Worm (Caenorhabditis elegans) whole organism, young adult: Measurements from ENCODE around the gene F28H7.7.

Source experiments
- B0019.2 ChIP-seq: fragments of 200-800 bp; sonication (Bioruptor generic); conservative IDR thresholded peaks from 2 replicates; pipeline ENCODE4 v1.3.6; 2022; ENCODE audit warnings: missing genetic modification reagents, missing genetic modification characterization, missing compliant biosample characterization
- B0261.1 ChIP-seq: sonication (generic microtip); optimal IDR thresholded peaks from 2 replicates; lab custom pipeline; 2016; ENCODE audit warnings: mild to moderate bottlenecking, missing genetic modification characterization, moderate library complexity, missing compliant biosample characterization
- F10E7.11 ChIP-seq: sonication (generic microtip); optimal IDR thresholded peaks from 2 replicates; lab custom pipeline; 2017; ENCODE audit warnings: mild to moderate bottlenecking, missing genetic modification characterization, moderate library complexity, missing compliant biosample characterization
- F37B4.10 ChIP-seq: fragments of 200-800 bp; sonication (Bioruptor generic); IDR thresholded peaks from 2 replicates; pipeline ENCODE4 v1.3.6; 2022; ENCODE audit warnings: missing genetic modification characterization, missing compliant biosample characterization
- F39B2.1 ChIP-seq: fragments of 200-800 bp; sonication (Bioruptor generic); IDR thresholded peaks from 2 replicates; pipeline ENCODE4 v1.3.6; 2022; ENCODE audit warnings: missing genetic modification reagents, missing genetic modification characterization, missing compliant biosample characterization
- F49E8.2 ChIP-seq: sonication (generic microtip); optimal IDR thresholded peaks from 3 replicates; lab custom pipeline; 2017; ENCODE audit warnings: missing genetic modification characterization, mild to moderate bottlenecking, missing compliant biosample characterization, antibody characterized with exemption, moderate library complexity; ENCODE audit not compliant: insufficient read depth
- F52B5.7 ChIP-seq: sonication (generic microtip); optimal IDR thresholded peaks from 2 replicates; lab custom pipeline; 2016; ENCODE audit warnings: mild to moderate bottlenecking, missing genetic modification characterization, missing compliant biosample characterization
- F57C9.4 ChIP-seq: sonication (generic microtip); optimal IDR thresholded peaks from 2 replicates; lab custom pipeline; 2017; ENCODE audit warnings: mild to moderate bottlenecking, missing genetic modification characterization, missing compliant biosample characterization
- K11D2.4 ChIP-seq: fragments of 200-800 bp; sonication (Bioruptor generic); IDR thresholded peaks from 2 replicates; pipeline ENCODE4 v1.3.6; 2022; ENCODE audit warnings: missing genetic modification reagents, missing genetic modification characterization, missing compliant biosample characterization
- K12H6.12 ChIP-seq: fragments of 200-800 bp; sonication (Bioruptor generic); optimal IDR thresholded peaks from 2 replicates; lab custom pipeline; 2018; ENCODE audit warnings: mild to moderate bottlenecking, missing genetic modification characterization, missing compliant biosample characterization
- T26A5.8 ChIP-seq: sonication (generic microtip); optimal IDR thresholded peaks from 2 replicates; lab custom pipeline; 2016; ENCODE audit warnings: missing genetic modification characterization, missing compliant biosample characterization
- Y53G8AR.9 ChIP-seq: fragments of 200-800 bp; sonication (Bioruptor generic); conservative IDR thresholded peaks from 2 replicates; pipeline ENCODE4 v1.3.6; 2022; ENCODE audit warnings: missing genetic modification reagents, missing genetic modification characterization, missing compliant biosample characterization
- Y79H2A.3 ChIP-seq: fragments of 200-800 bp; sonication (Bioruptor generic); conservative IDR thresholded peaks from 2 replicates; pipeline ENCODE4 v1.3.6; 2022; ENCODE audit warnings: missing genetic modification reagents, missing genetic modification characterization, missing compliant biosample characterization
- ama-1 ChIP-seq, 3 experiments: fragments of 150-350 bp in 1 of 3; sonication (generic microtip) in 2 of 3; optimal IDR thresholded peaks; 2 replicates each; lab custom pipeline; 2014 to 2018; ENCODE audit warnings: missing biosample characterization in 2 of 3, missing genetic modification characterization in 2 of 3, missing genetic modification reagents in 2 of 3
- attf-5 ChIP-seq: fragments of 200-800 bp; sonication (Bioruptor generic); optimal IDR thresholded peaks from 2 replicates; lab custom pipeline; 2018; ENCODE audit warnings: mild to moderate bottlenecking, missing genetic modification characterization, missing compliant biosample characterization
- attf-6 ChIP-seq: fragments of 200-800 bp; sonication (Bioruptor generic); IDR thresholded peaks from 2 replicates; pipeline ENCODE4 v1.3.6; 2022; ENCODE audit warnings: missing genetic modification reagents, missing genetic modification characterization, missing compliant biosample characterization
- bed-1 ChIP-seq: fragments of 200-800 bp; sonication (Bioruptor generic); IDR thresholded peaks from 2 replicates; pipeline ENCODE4 v1.3.6; 2022; ENCODE audit warnings: missing genetic modification reagents, missing genetic modification characterization, missing compliant biosample characterization
- ccch-3 ChIP-seq: fragments of 200-800 bp; sonication (Bioruptor generic); optimal IDR thresholded peaks from 2 replicates; lab custom pipeline; 2018; ENCODE audit warnings: mild to moderate bottlenecking, missing genetic modification characterization, missing compliant biosample characterization
- cebp-1 ChIP-seq, 2 experiments: fragments of 200-800 bp in 1 of 2; sonication (Bioruptor generic) in 1 of 2; sonication (generic microtip) in 1 of 2; IDR thresholded peaks in 1 of 2; optimal IDR thresholded peaks in 1 of 2; 2 replicates each; pipeline versions ENCODE4 v1.3.6 to Lab custom; 2017 to 2022; ENCODE audit warnings: missing compliant biosample characterization in 2 of 2, missing genetic modification characterization in 2 of 2, mild to moderate bottlenecking in 1 of 2, missing genetic modification reagents in 1 of 2, moderate library complexity in 1 of 2
- ceh-27 ChIP-seq: fragments of 200-800 bp; sonication (Bioruptor generic); optimal IDR thresholded peaks from 2 replicates; lab custom pipeline; 2018; ENCODE audit warnings: mild to moderate bottlenecking, missing genetic modification characterization, moderate library complexity, missing compliant biosample characterization
- ceh-91 ChIP-seq: fragments of 200-800 bp; sonication (Bioruptor generic); IDR thresholded peaks from 2 replicates; pipeline ENCODE4 v1.3.6; 2022; ENCODE audit warnings: missing genetic modification reagents, missing genetic modification characterization, missing compliant biosample characterization
- chd-7 ChIP-seq: sonication (generic microtip); optimal IDR thresholded peaks from 2 replicates; lab custom pipeline; 2016; ENCODE audit warnings: mild to moderate bottlenecking, missing genetic modification characterization, moderate library complexity, missing compliant biosample characterization
- dpff-1 ChIP-seq: sonication (generic microtip); optimal IDR thresholded peaks from 2 replicates; lab custom pipeline; 2017; ENCODE audit warnings: mild to moderate bottlenecking, missing genetic modification characterization, missing compliant biosample characterization
- dpl-1 ChIP-seq: fragments of 150-350 bp; optimal IDR thresholded peaks from 2 replicates; lab custom pipeline; 2014; ENCODE audit warnings: missing biosample characterization, missing genetic modification reagents, missing genetic modification characterization
- efl-1 ChIP-seq: fragments of 150-350 bp; optimal IDR thresholded peaks from 2 replicates; lab custom pipeline; 2014; ENCODE audit warnings: missing biosample characterization, missing genetic modification reagents, missing genetic modification characterization
- egl-44 ChIP-seq: fragments of 200-800 bp; sonication (Bioruptor generic); IDR thresholded peaks from 2 replicates; pipeline ENCODE4 v1.3.6; 2022; ENCODE audit warnings: missing genetic modification reagents, missing genetic modification characterization, missing compliant biosample characterization
- ekl-4 ChIP-seq: fragments of 200-800 bp; sonication (Bioruptor generic); IDR thresholded peaks from 2 replicates; pipeline ENCODE4 v1.3.6; 2022; ENCODE audit warnings: missing genetic modification reagents, missing genetic modification characterization, missing compliant biosample characterization
- gei-17 ChIP-seq: fragments of 200-800 bp; sonication (Bioruptor generic); optimal IDR thresholded peaks from 2 replicates; lab custom pipeline; 2018; ENCODE audit warnings: mild to moderate bottlenecking, missing genetic modification characterization, missing compliant biosample characterization
- hlh-12 ChIP-seq: sonication (generic microtip); optimal IDR thresholded peaks from 2 replicates; lab custom pipeline; 2016; ENCODE audit warnings: missing genetic modification characterization, missing compliant biosample characterization
- hmg-1.2 ChIP-seq: fragments of 200-800 bp; sonication (Bioruptor generic); IDR thresholded peaks from 2 replicates; pipeline ENCODE4 v1.3.6; 2022; ENCODE audit warnings: missing genetic modification reagents, missing genetic modification characterization, missing compliant biosample characterization
- hmg-20 ChIP-seq: fragments of 200-800 bp; sonication (Bioruptor generic); IDR thresholded peaks from 2 replicates; pipeline ENCODE4 v1.3.6; 2022; ENCODE audit warnings: missing genetic modification reagents, missing genetic modification characterization, missing compliant biosample characterization
- lin-35 ChIP-seq, 3 experiments: fragments of 150-350 bp in 2 of 3; sonication (generic microtip) in 1 of 3; optimal IDR thresholded peaks; 2 replicates each; lab custom pipeline; 2014 to 2018; ENCODE audit warnings: missing biosample characterization in 3 of 3, missing genetic modification characterization in 3 of 3, missing genetic modification reagents in 3 of 3
- lsy-27 ChIP-seq: sonication (generic microtip); optimal IDR thresholded peaks from 2 replicates; lab custom pipeline; 2017; ENCODE audit warnings: missing genetic modification characterization, mild to moderate bottlenecking, missing compliant biosample characterization, antibody characterized with exemption, missing genotype, borderline replicate concordance; ENCODE audit not compliant: insufficient read depth
- madf-6 ChIP-seq: fragments of 200-800 bp; sonication (Bioruptor generic); IDR thresholded peaks from 2 replicates; pipeline ENCODE4 v1.3.6; 2022; ENCODE audit warnings: missing genetic modification reagents, missing genetic modification characterization, missing compliant biosample characterization
- mcd-1 ChIP-seq: fragments of 200-800 bp; sonication (Bioruptor generic); IDR thresholded peaks from 2 replicates; pipeline ENCODE4 v1.3.6; 2022; ENCODE audit warnings: missing genetic modification reagents, missing genetic modification characterization, missing compliant biosample characterization
- nfya-2 ChIP-seq: fragments of 200-800 bp; sonication (Bioruptor generic); IDR thresholded peaks from 2 replicates; pipeline ENCODE4 v1.3.6; 2022; ENCODE audit warnings: missing genetic modification reagents, missing genetic modification characterization, missing compliant biosample characterization
- nhr-179 ChIP-seq: sonication (generic microtip); optimal IDR thresholded peaks from 2 replicates; lab custom pipeline; 2016; ENCODE audit warnings: mild to moderate bottlenecking, missing genetic modification characterization, missing compliant biosample characterization
- rcor-1 ChIP-seq: fragments of 200-800 bp; sonication (Bioruptor generic); IDR thresholded peaks from 2 replicates; pipeline ENCODE4 v1.3.6; 2022; ENCODE audit warnings: missing genetic modification reagents, missing genetic modification characterization, missing compliant biosample characterization
- rpc-1 ChIP-seq, 2 experiments: fragments of 150-350 bp in 1 of 2; sonication (generic microtip) in 1 of 2; optimal IDR thresholded peaks; 2 replicates each; lab custom pipeline; 2014 to 2018; ENCODE audit warnings: missing biosample characterization in 1 of 2, missing genetic modification characterization in 1 of 2, missing genetic modification reagents in 1 of 2, missing genotype in 1 of 2
- sdz-38 ChIP-seq: sonication (generic microtip); optimal IDR thresholded peaks from 2 replicates; lab custom pipeline; 2016; ENCODE audit warnings: missing genotype, missing genetic modification characterization, missing compliant biosample characterization
- snpc-1.1 ChIP-seq: sonication (generic microtip); optimal IDR thresholded peaks from 2 replicates; lab custom pipeline; 2017; ENCODE audit warnings: missing genetic modification characterization, mild to moderate bottlenecking, missing compliant biosample characterization, antibody characterized with exemption, moderate library complexity, missing genotype, missing genetic modification reagents; ENCODE audit not compliant: insufficient read depth
- somi-1 ChIP-seq: fragments of 200-800 bp; sonication (Bioruptor generic); optimal IDR thresholded peaks from 2 replicates; lab custom pipeline; 2018; ENCODE audit warnings: mild to moderate bottlenecking, missing genetic modification characterization, missing compliant biosample characterization
- tbp1 ChIP-seq: fragments of 200-800 bp; sonication (Bioruptor generic); optimal IDR thresholded peaks from 2 replicates; lab custom pipeline; 2018; ENCODE audit warnings: mild to moderate bottlenecking, missing genetic modification characterization, missing compliant biosample characterization
- xnd-1 ChIP-seq: sonication (generic microtip); optimal IDR thresholded peaks from 2 replicates; lab custom pipeline; 2016; ENCODE audit warnings: missing genotype, missing genetic modification reagents, missing genetic modification characterization, missing compliant biosample characterization
- ztf-25 ChIP-seq: fragments of 200-800 bp; sonication (Bioruptor generic); IDR thresholded peaks from 2 replicates; pipeline ENCODE4 v1.3.6; 2022; ENCODE audit warnings: missing genetic modification reagents, missing genetic modification characterization, missing compliant biosample characterization

Gene F28H7.7

ce11 chrV:10719833-10720170 is 34.1 kb downstream of the F28H7.7 start (continued):
- TF ChIP-seq nhr-179 (tag; lab: Kevin White, UChicago) = no peak
- no peak for TF ChIP-seq F49E8.2
- TF ChIP-seq hmg-1.2 (GFP tag; lab: Robert Waterston, UW) = peak; percentile 47; the same call in 1 of the 2 replicates
- TF ChIP-seq ceh-27 = peak; percentile 44
- TF ChIP-seq lin-35 (GFP tag; optimal IDR thresholded peaks at IDR 0.05; lab: Kevin White, UChicago) = no peak
- TF ChIP-seq mcd-1 = no peak
- TF ChIP-seq gei-17 (GFP tag; lab: Kevin White, UChicago) = no peak
- no peak for TF ChIP-seq F10E7.11 (tag; lab: Kevin White, UChicago)
- no peak for TF ChIP-seq snpc-1.1 (tag; lab: Kevin White, UChicago)
- no peak for TF ChIP-seq efl-1 (GFP tag; lab: Kevin White, UChicago)
- TF ChIP-seq hlh-12 = no peak
- no peak for TF ChIP-seq F37B4.10 (GFP tag; lab: Robert Waterston, UW)
- no peak for TF ChIP-seq F57C9.4 (tag; lab: Kevin White, UChicago)
- TF ChIP-seq F52B5.7 (tag; lab: Kevin White, UChicago) = no peak
- TF ChIP-seq ztf-25 (GFP tag; lab: Robert Waterston, UW) = no peak
- TF ChIP-seq T26A5.8 (tag; lab: Kevin White, UChicago) = no peak
- no peak for TF ChIP-seq B0019.2 (GFP tag; lab: Robert Waterston, UW)
- TF ChIP-seq Y53G8AR.9 (GFP tag; lab: Robert Waterston, UW) = no peak
- TF ChIP-seq bed-1 (GFP tag; lab: Robert Waterston, UW) = no peak
- TF ChIP-seq dpff-1 = no peak
- no peak for TF ChIP-seq xnd-1 (tag; lab: Kevin White, UChicago)
- TF ChIP-seq chd-7 (tag; lab: Kevin White, UChicago) = no peak

- TF ChIP-seq rcor-1 (GFP tag; lab: Robert Waterston, UW) (0 out of 2 replicates have a peak, but pooled peaks have one; percentile 14), K12H6.12 (tag; lab: Kevin White, UChicago) (peak; percentile 39), attf-6 (no peak), somi-1 (GFP tag; lab: Kevin White, UChicago) (peak; percentile 49), ekl-4 (GFP tag; lab: Robert Waterston, UW) (no peak), ama-1 (optimal IDR thresholded peaks at IDR 0.05; lab: Kevin White, UChicago) (peak; percentile 38), ama-1 (GFP tag; optimal IDR thresholded peaks at IDR 0.05; lab: Kevin White, UChicago) (no peak), cebp-1 (GFP tag; IDR thresholded peaks at IDR 0.05; lab: Robert Waterston, UW) (no peak), cebp-1 (tag; optimal IDR thresholded peaks at IDR 0.05; lab: Kevin White, UChicago) (peak; percentile 29)
Observed at ce11 chrV:10719019-10719832, 34.7 kb downstream of the F28H7.7 start.

ce11 chrV:10718037-10718436 is 35.9 kb downstream of the F28H7.7 start:
- TF ChIP-seq F52B5.7 (tag; lab: Kevin White, UChicago) = no peak
- no peak for TF ChIP-seq ccch-3 (GFP tag; lab: Kevin White, UChicago)
- TF ChIP-seq nfya-2 = no peak
- no peak for TF ChIP-seq Y79H2A.3 (GFP tag; lab: Robert Waterston, UW)
- no peak for TF ChIP-seq rpc-1 (optimal IDR thresholded peaks at IDR 0.05; lab: Kevin White, UChicago)
- TF ChIP-seq rpc-1 (tag; optimal IDR thresholded peaks at IDR 0.05; lab: Kevin White, UChicago) = no peak
- no peak for TF ChIP-seq ceh-91 (GFP tag; lab: Robert Waterston, UW)
- TF ChIP-seq gei-17 (GFP tag; lab: Kevin White, UChicago) = no peak
- no peak for TF ChIP-seq hmg-20 (GFP tag; lab: Robert Waterston, UW)
- TF ChIP-seq B0261.1 = no peak
- no peak for TF ChIP-seq attf-5 (GFP tag; lab: Kevin White, UChicago)
- no peak for TF ChIP-seq madf-6 (GFP tag; lab: Robert Waterston, UW)
- no peak for TF ChIP-seq sdz-38 (tag; lab: Kevin White, UChicago)
- no peak for TF ChIP-seq tbp1 (GFP tag; lab: Kevin White, UChicago)
- no peak for TF ChIP-seq F39B2.1 (GFP tag; lab: Robert Waterston, UW)
- TF ChIP-seq lsy-27 (tag; lab: Kevin White, UChicago) = no peak
- no peak for TF ChIP-seq egl-44 (GFP tag; lab: Robert Waterston, UW)
- TF ChIP-seq dpl-1 (GFP tag; lab: Kevin White, UChicago) = no peak
- no peak for TF ChIP-seq K11D2.4 (GFP tag; lab: Robert Waterston, UW)
- TF ChIP-seq, all 124 proteins: peak for 0
